Worm (Caenorhabditis elegans) whole organism, young adult: ENCODE data around the gene clc-11.

Source experiments
- him-1 ChIP-seq: sonication (generic microtip); optimal IDR thresholded peaks from 2 replicates; lab custom pipeline; 2016; ENCODE audit warnings: missing genotype, missing genetic modification reagents, missing genetic modification characterization, missing compliant biosample characterization
- madf-6 ChIP-seq: fragments of 200-800 bp; sonication (Bioruptor generic); IDR thresholded peaks from 2 replicates; pipeline ENCODE4 v1.3.6; 2022; ENCODE audit warnings: missing genetic modification reagents, missing genetic modification characterization, missing compliant biosample characterization

DNA sequence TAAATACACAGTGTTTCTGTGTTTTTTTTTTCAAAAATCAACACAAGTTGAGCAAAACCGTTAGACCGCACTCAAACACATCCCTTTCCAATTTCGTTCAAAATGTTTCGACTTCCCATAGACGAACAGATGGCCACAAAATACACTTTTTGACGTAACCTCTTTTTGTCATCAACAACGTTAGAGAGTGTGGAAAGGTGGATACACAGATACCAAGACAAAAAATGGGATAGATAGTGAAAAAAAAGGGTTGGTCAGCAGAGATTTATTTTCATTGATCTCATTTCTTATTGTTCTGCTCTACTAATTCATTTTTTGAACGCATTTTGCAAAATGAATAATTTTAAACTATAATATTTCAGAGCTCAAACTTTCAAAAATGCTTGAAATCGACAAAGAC is 44.6 kb downstream of the clc-11 start:
- TF ChIP-seq him-1 (tag; lab: Kevin White, UChicago) (no peak), madf-6 (no peak)
